Worm (Caenorhabditis elegans): Measurements from ENCODE around the gene sgn-1.

ce11 chrII:8783451-8783967, at the start of gene sgn-1:
- TF ChIP-seq ztf-11 (tag; optimal IDR thresholded peaks at IDR 0.05) (no peak), nhr-11 (tag; optimal IDR thresholded peaks at IDR 0.05) (no peak), nhr-6 (tag; optimal IDR thresholded peaks at IDR 0.05) (no peak), skn-1 (tag; optimal IDR thresholded peaks at IDR 0.05) (no peak), fos-1 (tag; optimal IDR thresholded peaks at IDR 0.05) (no peak)

All from whole organism, L2 larva.